Worm (Caenorhabditis elegans) whole organism, young adult: Measurements from ENCODE around the gene T25E4.2.

ENCODE experiments used
- B0019.2 ChIP-seq: fragments of 200-800 bp; sonication (Bioruptor generic); conservative IDR thresholded peaks from 2 replicates; pipeline ENCODE4 v1.3.6; 2022; ENCODE audit warnings: missing genetic modification reagents, missing genetic modification characterization, missing compliant biosample characterization
- D2030.7 ChIP-seq: fragments of 200-800 bp; sonication (Bioruptor generic); IDR thresholded peaks from 2 replicates; pipeline ENCODE4 v1.3.6; 2022; ENCODE audit warnings: missing genetic modification reagents, missing genetic modification characterization, missing compliant biosample characterization
- F22D6.2 ChIP-seq: sonication (generic microtip); optimal IDR thresholded peaks from 2 replicates; lab custom pipeline; 2016; ENCODE audit warnings: mild to moderate bottlenecking, missing genetic modification characterization, missing compliant biosample characterization
- F23B12.7 ChIP-seq: sonication (generic microtip); optimal IDR thresholded peaks from 2 replicates; lab custom pipeline; 2017; ENCODE audit warnings: missing genetic modification characterization, mild to moderate bottlenecking, missing compliant biosample characterization, antibody characterized with exemption, moderate library complexity; ENCODE audit not compliant: insufficient read depth
- F33H1.4 ChIP-seq: fragments of 200-800 bp; sonication (Bioruptor generic); IDR thresholded peaks from 2 replicates; pipeline ENCODE4 v1.3.6; 2022; ENCODE audit warnings: missing genetic modification reagents, missing genetic modification characterization, missing compliant biosample characterization
- F39B2.1 ChIP-seq: fragments of 200-800 bp; sonication (Bioruptor generic); IDR thresholded peaks from 2 replicates; pipeline ENCODE4 v1.3.6; 2022; ENCODE audit warnings: missing genetic modification reagents, missing genetic modification characterization, missing compliant biosample characterization
- F57A8.1 ChIP-seq: fragments of 200-800 bp; sonication (Bioruptor generic); optimal IDR thresholded peaks from 2 replicates; lab custom pipeline; 2018; ENCODE audit warnings: mild to moderate bottlenecking, missing genetic modification characterization, moderate library complexity, missing compliant biosample characterization
- K11D2.4 ChIP-seq: fragments of 200-800 bp; sonication (Bioruptor generic); IDR thresholded peaks from 2 replicates; pipeline ENCODE4 v1.3.6; 2022; ENCODE audit warnings: missing genetic modification reagents, missing genetic modification characterization, missing compliant biosample characterization
- K12H6.12 ChIP-seq: fragments of 200-800 bp; sonication (Bioruptor generic); optimal IDR thresholded peaks from 2 replicates; lab custom pipeline; 2018; ENCODE audit warnings: mild to moderate bottlenecking, missing genetic modification characterization, missing compliant biosample characterization
- T26A5.8 ChIP-seq: sonication (generic microtip); optimal IDR thresholded peaks from 2 replicates; lab custom pipeline; 2016; ENCODE audit warnings: missing genetic modification characterization, missing compliant biosample characterization
- Y95B8A.8 ChIP-seq: fragments of 200-800 bp; sonication (Bioruptor generic); IDR thresholded peaks from 2 replicates; pipeline ENCODE4 v1.3.6; 2022; ENCODE audit warnings: missing genetic modification reagents, missing genetic modification characterization, missing compliant biosample characterization
- akir-1 ChIP-seq: fragments of 200-800 bp; sonication (Bioruptor generic); optimal IDR thresholded peaks from 2 replicates; lab custom pipeline; 2018; ENCODE audit warnings: mild to moderate bottlenecking, missing genetic modification characterization, moderate library complexity, missing compliant biosample characterization
- aptf-2 ChIP-seq: fragments of 200-800 bp; sonication (Bioruptor generic); conservative IDR thresholded peaks from 2 replicates; pipeline ENCODE4 v1.3.6; 2022; ENCODE audit warnings: missing genetic modification reagents, missing genetic modification characterization, missing compliant biosample characterization
- athp-1 ChIP-seq: sonication (generic microtip); optimal IDR thresholded peaks from 2 replicates; lab custom pipeline; 2017; ENCODE audit warnings: mild to moderate bottlenecking, missing genetic modification characterization, missing compliant biosample characterization
- attf-3 ChIP-seq: fragments of 200-800 bp; sonication (Bioruptor generic); conservative IDR thresholded peaks from 2 replicates; pipeline ENCODE4 v1.3.6; 2022; ENCODE audit warnings: missing genetic modification reagents, missing genetic modification characterization, missing compliant biosample characterization
- bed-1 ChIP-seq: fragments of 200-800 bp; sonication (Bioruptor generic); IDR thresholded peaks from 2 replicates; pipeline ENCODE4 v1.3.6; 2022; ENCODE audit warnings: missing genetic modification reagents, missing genetic modification characterization, missing compliant biosample characterization
- cebp-2 ChIP-seq: fragments of 200-800 bp; sonication (Bioruptor generic); IDR thresholded peaks from 2 replicates; pipeline ENCODE4 v1.3.6; 2022; ENCODE audit warnings: missing genetic modification characterization, missing compliant biosample characterization
- ceh-58 ChIP-seq: fragments of 200-800 bp; sonication (Bioruptor generic); IDR thresholded peaks from 2 replicates; pipeline ENCODE4 v1.3.6; 2022; ENCODE audit warnings: missing genetic modification characterization, missing compliant biosample characterization
- die-1 ChIP-seq: sonication (generic microtip); optimal IDR thresholded peaks from 2 replicates; lab custom pipeline; 2016; ENCODE audit warnings: missing genotype, mild to moderate bottlenecking, missing genetic modification characterization, missing compliant biosample characterization
- dox-1 ChIP-seq: fragments of 200-800 bp; sonication (Bioruptor generic); IDR thresholded peaks from 2 replicates; pipeline ENCODE4 v1.3.6; 2022; ENCODE audit warnings: missing genetic modification reagents, missing genetic modification characterization, missing compliant biosample characterization
- efl-1 ChIP-seq: fragments of 150-350 bp; optimal IDR thresholded peaks from 2 replicates; lab custom pipeline; 2014; ENCODE audit warnings: missing biosample characterization, missing genetic modification reagents, missing genetic modification characterization
- egrh-3 ChIP-seq: fragments of 200-800 bp; sonication (Bioruptor generic); IDR thresholded peaks from 2 replicates; pipeline ENCODE4 v1.3.6; 2022; ENCODE audit warnings: missing genetic modification reagents, missing genetic modification characterization, missing compliant biosample characterization
- hrde-1 ChIP-seq: sonication (generic microtip); optimal IDR thresholded peaks from 2 replicates; lab custom pipeline; 2016; ENCODE audit warnings: missing genetic modification characterization, mild to moderate bottlenecking, missing compliant biosample characterization, moderate library complexity, missing genotype, missing genetic modification reagents, borderline replicate concordance
- let-526 ChIP-seq: fragments of 200-800 bp; sonication (Bioruptor generic); IDR thresholded peaks from 2 replicates; pipeline ENCODE4 v1.3.6; 2022; ENCODE audit warnings: missing genetic modification reagents, missing genetic modification characterization, missing compliant biosample characterization
- let-607 ChIP-seq, 2 experiments: fragments of 200-800 bp in 1 of 2; sonication (Bioruptor generic) in 1 of 2; sonication (generic microtip) in 1 of 2; optimal IDR thresholded peaks; 2 replicates each; lab custom pipeline; 2016 to 2018; ENCODE audit warnings: mild to moderate bottlenecking in 2 of 2, missing compliant biosample characterization in 2 of 2, missing genetic modification characterization in 2 of 2, moderate library complexity in 2 of 2, missing genotype in 1 of 2
- lir-1 ChIP-seq: fragments of 200-800 bp; sonication (Bioruptor generic); conservative IDR thresholded peaks from 2 replicates; pipeline ENCODE4 v1.3.6; 2022; ENCODE audit warnings: missing genetic modification reagents, missing genetic modification characterization, missing compliant biosample characterization
- madf-10 ChIP-seq: sonication (generic microtip); optimal IDR thresholded peaks from 2 replicates; lab custom pipeline; 2016; ENCODE audit warnings: mild to moderate bottlenecking, missing genetic modification characterization, missing compliant biosample characterization
- nfya-1 ChIP-seq: sonication (generic microtip); optimal IDR thresholded peaks from 2 replicates; lab custom pipeline; 2017; ENCODE audit warnings: antibody characterized with exemption, missing compliant biosample characterization, missing genetic modification characterization, borderline replicate concordance; ENCODE audit not compliant: insufficient read depth
- nhr-120 ChIP-seq: fragments of 200-800 bp; sonication (Bioruptor generic); IDR thresholded peaks from 2 replicates; pipeline ENCODE4 v1.3.6; 2022; ENCODE audit warnings: missing genetic modification characterization, missing compliant biosample characterization
- nhr-27 ChIP-seq: fragments of 200-800 bp; sonication (Bioruptor generic); optimal IDR thresholded peaks from 2 replicates; lab custom pipeline; 2018; ENCODE audit warnings: mild to moderate bottlenecking, missing genetic modification characterization, moderate library complexity, missing compliant biosample characterization
- nhr-80 ChIP-seq: sonication (generic microtip); optimal IDR thresholded peaks from 2 replicates; lab custom pipeline; 2016; ENCODE audit warnings: missing genetic modification characterization, missing compliant biosample characterization
- pha-4 ChIP-seq: fragments of 150-350 bp; sonication (generic microtip); optimal IDR thresholded peaks from 2 replicates; lab custom pipeline; 2014; ENCODE audit warnings: missing biosample characterization, missing genetic modification reagents, missing genetic modification characterization
- rcor-1 ChIP-seq: fragments of 200-800 bp; sonication (Bioruptor generic); IDR thresholded peaks from 2 replicates; pipeline ENCODE4 v1.3.6; 2022; ENCODE audit warnings: missing genetic modification reagents, missing genetic modification characterization, missing compliant biosample characterization
- rpc-1 ChIP-seq, 2 experiments: fragments of 150-350 bp in 1 of 2; sonication (generic microtip) in 1 of 2; optimal IDR thresholded peaks; 2 replicates each; lab custom pipeline; 2014 to 2018; ENCODE audit warnings: missing biosample characterization in 1 of 2, missing genetic modification characterization in 1 of 2, missing genetic modification reagents in 1 of 2, missing genotype in 1 of 2
- sdz-38 ChIP-seq: sonication (generic microtip); optimal IDR thresholded peaks from 2 replicates; lab custom pipeline; 2016; ENCODE audit warnings: missing genotype, missing genetic modification characterization, missing compliant biosample characterization
- snpc-3.4 ChIP-seq: sonication (generic microtip); optimal IDR thresholded peaks from 2 replicates; lab custom pipeline; 2017; ENCODE audit warnings: missing genetic modification characterization, mild to moderate bottlenecking, missing compliant biosample characterization, antibody characterized with exemption, moderate library complexity, missing genotype, missing genetic modification reagents
- snpc-4 ChIP-seq, 5 experiments: fragments of 150-350 bp in 1 of 5; sonication (generic microtip) in 4 of 5; optimal IDR thresholded peaks; 2 replicates each; lab custom pipeline; 2014 to 2018; ENCODE audit warnings: missing genetic modification characterization in 5 of 5, missing biosample characterization in 3 of 5, antibody characterized with exemption in 2 of 5, mild to moderate bottlenecking in 2 of 5, missing compliant biosample characterization in 2 of 5, missing genotype in 2 of 5, moderate library complexity in 2 of 5, missing genetic modification reagents in 1 of 5
- sptf-2 ChIP-seq: fragments of 200-800 bp; sonication (Bioruptor generic); optimal IDR thresholded peaks from 2 replicates; lab custom pipeline; 2018; ENCODE audit warnings: mild to moderate bottlenecking, missing genetic modification characterization, missing compliant biosample characterization
- unc-130 ChIP-seq: sonication (generic microtip); optimal IDR thresholded peaks from 2 replicates; lab custom pipeline; 2016; ENCODE audit warnings: missing genetic modification reagents, missing genetic modification characterization, missing compliant biosample characterization
- unc-62 ChIP-seq: fragments of 150-350 bp; optimal IDR thresholded peaks from 2 replicates; lab custom pipeline; 2014; ENCODE audit warnings: missing biosample characterization, missing genetic modification reagents, missing genetic modification characterization
- zim-3 ChIP-seq: sonication (generic microtip); optimal IDR thresholded peaks from 2 replicates; lab custom pipeline; 2017; ENCODE audit warnings: mild to moderate bottlenecking, missing genetic modification characterization, moderate library complexity, missing compliant biosample characterization
- ztf-25 ChIP-seq: fragments of 200-800 bp; sonication (Bioruptor generic); IDR thresholded peaks from 2 replicates; pipeline ENCODE4 v1.3.6; 2022; ENCODE audit warnings: missing genetic modification reagents, missing genetic modification characterization, missing compliant biosample characterization
- ztf-28 ChIP-seq: fragments of 200-800 bp; sonication (Bioruptor generic); IDR thresholded peaks from 2 replicates; pipeline ENCODE4 v1.3.6; 2022; ENCODE audit warnings: missing genetic modification reagents, missing genetic modification characterization, missing compliant biosample characterization

Gene T25E4.2

ce11 chrII:5554788-5555187 lies 27.4 kb downstream of the T25E4.2 start:
- no peak for TF ChIP-seq F22D6.2
- TF ChIP-seq nhr-80 (tag; lab: Kevin White, UChicago), result peak; percentile 27
- no peak for TF ChIP-seq athp-1
- no peak for TF ChIP-seq nhr-27 (tag; lab: Kevin White, UChicago)
- no peak for TF ChIP-seq snpc-3.4 (tag; lab: Kevin White, UChicago)
- peak; percentile 11 for TF ChIP-seq unc-62
- no peak for TF ChIP-seq nfya-1
- TF ChIP-seq sdz-38 (tag; lab: Kevin White, UChicago), result no peak
- TF ChIP-seq K12H6.12 (tag; lab: Kevin White, UChicago), result no peak
- TF ChIP-seq rcor-1 (GFP tag; lab: Robert Waterston, UW), result no peak
- TF ChIP-seq hrde-1 (tag; lab: Kevin White, UChicago), result no peak

ce11 chrII:5554317-5554716 lies 27.9 kb downstream of the T25E4.2 start, which contains the start of gene ins-12:
Gene ins-12, plus strand, starts transcription at chrII:5554617.
- no peak for TF ChIP-seq snpc-4 (GFP tag; optimal IDR thresholded peaks at IDR 0.05; lab: Kevin White, UChicago)
- no peak for TF ChIP-seq snpc-4 (tag; optimal IDR thresholded peaks at IDR 0.05; lab: Kevin White, UChicago)
- TF ChIP-seq aptf-2 (GFP tag; lab: Robert Waterston, UW), result no peak
- no peak for TF ChIP-seq ztf-28
- TF ChIP-seq ceh-58 (GFP tag; lab: Robert Waterston, UW), result no peak
- TF ChIP-seq dox-1 (GFP tag; lab: Robert Waterston, UW), result no peak
- no peak for TF ChIP-seq B0019.2 (GFP tag; lab: Robert Waterston, UW)
- no peak for TF ChIP-seq madf-10 (tag; lab: Kevin White, UChicago)
- no peak for TF ChIP-seq let-526
- TF ChIP-seq let-607 (tag; optimal IDR thresholded peaks at IDR 0.05; lab: Kevin White, UChicago), result no peak
- TF ChIP-seq egrh-3, result no peak
- no peak for TF ChIP-seq zim-3 (tag; lab: Kevin White, UChicago)
- TF ChIP-seq nhr-27 (tag; lab: Kevin White, UChicago), result no peak
- no peak for TF ChIP-seq sptf-2
- no peak for TF ChIP-seq akir-1
- no peak for TF ChIP-seq F23B12.7 (tag; lab: Kevin White, UChicago)
- TF ChIP-seq T26A5.8 (tag; lab: Kevin White, UChicago), result no peak
- TF ChIP-seq pha-4 (tag; lab: Kevin White, UChicago), result no peak

- TF ChIP-seq F22D6.2, result no peak
- no peak for TF ChIP-seq rpc-1 (optimal IDR thresholded peaks at IDR 0.05; lab: Kevin White, UChicago)
- TF ChIP-seq rpc-1 (tag; optimal IDR thresholded peaks at IDR 0.05; lab: Kevin White, UChicago), result no peak
- TF ChIP-seq nhr-80 (tag; lab: Kevin White, UChicago), result peak; percentile 2
- TF ChIP-seq, all 124 proteins: peak for 1
These were observed 28.7 kb downstream of the T25E4.2 start for ce11 chrII:5553531-5553930.

- TF ChIP-seq cebp-2 (GFP tag; lab: Robert Waterston, UW) (no peak), F22D6.2 (no peak), ztf-25 (GFP tag; lab: Robert Waterston, UW) (no peak), unc-130 (no peak), die-1 (tag; lab: Kevin White, UChicago) (no peak), nhr-120 (GFP tag; lab: Robert Waterston, UW) (no peak), lir-1 (GFP tag; lab: Robert Waterston, UW) (no peak), F57A8.1 (GFP tag; lab: Kevin White, UChicago) (no peak), efl-1 (GFP tag; lab: Kevin White, UChicago) (no peak), F33H1.4 (GFP tag; lab: Robert Waterston, UW) (no peak), F39B2.1 (GFP tag; lab: Robert Waterston, UW) (no peak), ceh-58 (GFP tag; lab: Robert Waterston, UW) (no peak), bed-1 (GFP tag; lab: Robert Waterston, UW) (no peak), attf-3 (GFP tag; lab: Robert Waterston, UW) (no peak), D2030.7 (GFP tag; lab: Robert Waterston, UW) (no peak), Y95B8A.8 (GFP tag; lab: Robert Waterston, UW) (no peak), K11D2.4 (GFP tag; lab: Robert Waterston, UW) (no peak)
These were observed 30.7 kb downstream of the T25E4.2 start, which contains the start of gene C17C3.5 for ce11 chrII:5551517-5551916. Gene C17C3.5, plus strand, starts transcription at chrII:5551817.
